Worm (Caenorhabditis elegans) whole organism, mixed stage, embryonic: ENCODE results near the gene acbp-7.

Experiments
- M03D4.4 ChIP-seq: sonication (generic microtip); optimal IDR thresholded peaks from 2 replicates; lab custom pipeline; 2017; ENCODE audit warnings: mild to moderate bottlenecking, missing genetic modification characterization, missing compliant biosample characterization
- bed-3 ChIP-seq: fragments of 200-800 bp; sonication (Bioruptor generic); optimal IDR thresholded peaks from 3 replicates; lab custom pipeline; 2018; ENCODE audit warnings: mild to moderate bottlenecking, missing genetic modification characterization, moderate library complexity, missing compliant biosample characterization
- blmp-1 ChIP-seq: fragments of 150-350 bp; optimal IDR thresholded peaks from 2 replicates; lab custom pipeline; 2014; ENCODE audit warnings: missing biosample characterization, missing genetic modification characterization
- ceh-39 ChIP-seq: fragments of 150-350 bp; optimal IDR thresholded peaks from 2 replicates; lab custom pipeline; 2014; ENCODE audit warnings: missing biosample characterization, missing genetic modification characterization
- ceh-43 ChIP-seq: fragments of 200-800 bp; sonication (Bioruptor generic); optimal IDR thresholded peaks from 2 replicates; lab custom pipeline; 2018; ENCODE audit warnings: mild to moderate bottlenecking, missing genetic modification characterization, moderate library complexity, missing compliant biosample characterization
- ceh-83 ChIP-seq: fragments of 200-800 bp; sonication (Bioruptor generic); optimal IDR thresholded peaks from 2 replicates; lab custom pipeline; 2018; ENCODE audit warnings: mild to moderate bottlenecking, missing genetic modification characterization, missing compliant biosample characterization
- ces-1 ChIP-seq: fragments of 150-350 bp; optimal IDR thresholded peaks from 2 replicates; lab custom pipeline; 2014; ENCODE audit warnings: missing biosample characterization, missing genetic modification reagents, missing genetic modification characterization
- cnd-1 ChIP-seq: fragments of 200-800 bp; sonication (Bioruptor generic); optimal IDR thresholded peaks from 2 replicates; lab custom pipeline; 2018; ENCODE audit warnings: mild to moderate bottlenecking, missing genetic modification characterization, missing compliant biosample characterization
- drap-1 ChIP-seq: fragments of 200-800 bp; sonication (Bioruptor generic); optimal IDR thresholded peaks from 3 replicates; lab custom pipeline; 2018; ENCODE audit warnings: mild to moderate bottlenecking, missing genetic modification characterization, missing compliant biosample characterization
- elt-1 ChIP-seq: sonication (generic microtip); optimal IDR thresholded peaks from 2 replicates; lab custom pipeline; 2017; ENCODE audit warnings: missing genetic modification characterization, mild to moderate bottlenecking, missing compliant biosample characterization, antibody characterized with exemption, moderate library complexity, borderline replicate concordance; ENCODE audit not compliant: insufficient read depth
- elt-3 ChIP-seq: fragments of 150-350 bp; optimal IDR thresholded peaks from 2 replicates; lab custom pipeline; 2014; ENCODE audit warnings: missing biosample characterization, missing genetic modification characterization
- flh-1 ChIP-seq: fragments of 200-800 bp; sonication (Bioruptor generic); optimal IDR thresholded peaks from 2 replicates; lab custom pipeline; 2018; ENCODE audit warnings: mild to moderate bottlenecking, missing genetic modification characterization, moderate library complexity, missing compliant biosample characterization
- ham-2 ChIP-seq: fragments of 200-800 bp; sonication (Bioruptor generic); optimal IDR thresholded peaks from 2 replicates; lab custom pipeline; 2018; ENCODE audit warnings: mild to moderate bottlenecking, missing genetic modification characterization, missing compliant biosample characterization
- lin-13 ChIP-seq: fragments of 150-350 bp; optimal IDR thresholded peaks from 2 replicates; lab custom pipeline; 2014; ENCODE audit warnings: missing biosample characterization, missing genetic modification characterization
- lin-32 ChIP-seq: fragments of 200-800 bp; sonication (Bioruptor generic); optimal IDR thresholded peaks from 2 replicates; lab custom pipeline; 2018; ENCODE audit warnings: mild to moderate bottlenecking, missing genetic modification characterization, missing compliant biosample characterization
- lsy-2 ChIP-seq: fragments of 150-350 bp; optimal IDR thresholded peaks from 2 replicates; lab custom pipeline; 2014; ENCODE audit warnings: missing biosample characterization, missing genetic modification characterization
- mep-1 ChIP-seq: fragments of 150-350 bp; optimal IDR thresholded peaks from 2 replicates; lab custom pipeline; 2017; ENCODE audit warnings: missing biosample characterization, missing genetic modification reagents, missing genetic modification characterization, inconsistent platforms
- mls-2 ChIP-seq: sonication (generic microtip); optimal IDR thresholded peaks from 2 replicates; lab custom pipeline; 2016; ENCODE audit warnings: mild to moderate bottlenecking, missing genetic modification characterization, moderate library complexity, missing compliant biosample characterization
- nhr-12 ChIP-seq: fragments of 150-350 bp; optimal IDR thresholded peaks from 2 replicates; lab custom pipeline; 2014; ENCODE audit warnings: missing biosample characterization, missing genetic modification characterization
- nhr-2 ChIP-seq: fragments of 150-350 bp; optimal IDR thresholded peaks from 2 replicates; lab custom pipeline; 2014; ENCODE audit warnings: missing biosample characterization, missing genetic modification characterization
- nhr-237 ChIP-seq: fragments of 150-350 bp; optimal IDR thresholded peaks from 2 replicates; lab custom pipeline; 2014; ENCODE audit warnings: missing biosample characterization, missing genetic modification characterization
- nhr-28 ChIP-seq: fragments of 150-350 bp; optimal IDR thresholded peaks from 2 replicates; lab custom pipeline; 2014; ENCODE audit warnings: missing biosample characterization, missing genetic modification characterization
- nhr-76 ChIP-seq: sonication (generic microtip); optimal IDR thresholded peaks from 2 replicates; lab custom pipeline; 2017; ENCODE audit warnings: missing biosample characterization, missing genetic modification characterization
- pha-4 ChIP-seq: fragments of 150-350 bp; optimal IDR thresholded peaks from 2 replicates; lab custom pipeline; 2018; ENCODE audit warnings: missing biosample characterization, missing genetic modification reagents, missing genetic modification characterization
- sem-2 ChIP-seq: fragments of 200-800 bp; sonication (Bioruptor generic); optimal IDR thresholded peaks from 2 replicates; lab custom pipeline; 2018; ENCODE audit warnings: mild to moderate bottlenecking, missing genetic modification characterization, missing compliant biosample characterization
- sptf-1 ChIP-seq: sonication (generic microtip); optimal IDR thresholded peaks from 2 replicates; lab custom pipeline; 2017; ENCODE audit warnings: mild to moderate bottlenecking, missing genetic modification characterization, moderate library complexity, missing compliant biosample characterization
- tbx-8 ChIP-seq: fragments of 200-800 bp; sonication (Bioruptor generic); optimal IDR thresholded peaks from 2 replicates; lab custom pipeline; 2018; ENCODE audit warnings: mild to moderate bottlenecking, missing genetic modification characterization, moderate library complexity, missing compliant biosample characterization
- unc-120 ChIP-seq: sonication (generic microtip); optimal IDR thresholded peaks from 2 replicates; lab custom pipeline; 2017; ENCODE audit warnings: missing genetic modification characterization, missing compliant biosample characterization; ENCODE audit not compliant: poor library complexity, severe bottlenecking
- unc-39 ChIP-seq: fragments of 150-350 bp; optimal IDR thresholded peaks from 2 replicates; lab custom pipeline; 2014; ENCODE audit warnings: missing biosample characterization, missing genetic modification characterization
- unc-62 ChIP-seq: fragments of 150-350 bp; optimal IDR thresholded peaks from 2 replicates; lab custom pipeline; 2014; ENCODE audit warnings: missing biosample characterization, missing genetic modification reagents, missing genetic modification characterization
- zip-8 ChIP-seq: fragments of 150-350 bp; optimal IDR thresholded peaks from 2 replicates; lab custom pipeline; 2014; ENCODE audit warnings: missing biosample characterization, missing genetic modification characterization
- ztf-11 ChIP-seq: fragments of 150-350 bp; optimal IDR thresholded peaks from 2 replicates; lab custom pipeline; 2014; ENCODE audit warnings: missing biosample characterization, missing genetic modification characterization

acbp-7 gene

ce11 chrIII:4863127-4863526 lies 25.6 kb downstream of the acbp-7 start, which contains the start of gene coq-8:
Gene coq-8, plus strand, starts transcription at chrIII:4863427.
- TF ChIP-seq unc-62 (GFP tag; lab: Kevin White, UChicago) (no peak), nhr-28 (tag; lab: Kevin White, UChicago) (no peak), unc-120 (no peak), mep-1 (tag; lab: Kevin White, UChicago) (no peak), lin-13 (tag; lab: Kevin White, UChicago) (no peak), tbx-8 (GFP tag; lab: Kevin White, UChicago) (no peak), nhr-237 (tag; lab: Kevin White, UChicago) (no peak), sptf-1 (tag; lab: Kevin White, UChicago) (no peak), ham-2 (GFP tag; lab: Kevin White, UChicago) (no peak), flh-1 (GFP tag; lab: Kevin White, UChicago) (no peak), zip-8 (no peak), nhr-76 (tag; lab: Kevin White, UChicago) (no peak), ces-1 (GFP tag; lab: Kevin White, UChicago) (no peak), pha-4 (tag; lab: Kevin White, UChicago) (no peak), blmp-1 (no peak), drap-1 (GFP tag; lab: Kevin White, UChicago) (no peak), mls-2 (tag; lab: Kevin White, UChicago) (no peak), elt-1 (no peak)

ce11 chrIII:4866762-4867161 lies 29.2 kb downstream of the acbp-7 start, which contains the start of gene C35D10.17:
Gene C35D10.17, plus strand, starts transcription at chrIII:4867062.
- TF ChIP-seq lin-13 (tag; lab: Kevin White, UChicago), result no peak
- no peak for TF ChIP-seq mep-1 (tag; lab: Kevin White, UChicago)
- TF ChIP-seq mls-2 (tag; lab: Kevin White, UChicago), result no peak
- TF ChIP-seq lin-32, result no peak
- TF ChIP-seq sem-2, result no peak
- TF ChIP-seq elt-3, result no peak
- TF ChIP-seq M03D4.4 (tag; lab: Kevin White, UChicago), result no peak
- TF ChIP-seq unc-62 (GFP tag; lab: Kevin White, UChicago), result no peak
- no peak for TF ChIP-seq unc-39
- no peak for TF ChIP-seq blmp-1
- no peak for TF ChIP-seq nhr-12
- no peak for TF ChIP-seq nhr-28 (tag; lab: Kevin White, UChicago)
- TF ChIP-seq unc-120, result no peak
- no peak for TF ChIP-seq bed-3 (GFP tag; lab: Kevin White, UChicago)
- TF ChIP-seq ceh-83 (GFP tag; lab: Kevin White, UChicago), result no peak
- TF ChIP-seq drap-1 (GFP tag; lab: Kevin White, UChicago), result no peak
- TF ChIP-seq cnd-1 (tag; lab: Kevin White, UChicago), result no peak
- no peak for TF ChIP-seq lsy-2
- TF ChIP-seq, all 35 proteins: peak for 0

ce11 chrIII:4868643-4869042 lies 31.1 kb downstream of the acbp-7 start, which contains the start of the genes msd-4 and C35D10.3:
Gene msd-4, minus strand, starts transcription at chrIII:4868743.
Gene C35D10.3, plus strand, starts transcription at chrIII:4868921.
- TF ChIP-seq nhr-2 (tag; lab: Kevin White, UChicago) (no peak), tbx-8 (GFP tag; lab: Kevin White, UChicago) (no peak), drap-1 (GFP tag; lab: Kevin White, UChicago) (no peak), bed-3 (GFP tag; lab: Kevin White, UChicago) (no peak), lin-13 (tag; lab: Kevin White, UChicago) (no peak), cnd-1 (tag; lab: Kevin White, UChicago) (no peak), sptf-1 (tag; lab: Kevin White, UChicago) (no peak), ceh-43 (no peak), nhr-237 (tag; lab: Kevin White, UChicago) (no peak), ztf-11 (no peak), M03D4.4 (tag; lab: Kevin White, UChicago) (no peak), nhr-76 (tag; lab: Kevin White, UChicago) (no peak), ceh-39 (tag; lab: Kevin White, UChicago) (no peak), flh-1 (GFP tag; lab: Kevin White, UChicago) (no peak), ces-1 (GFP tag; lab: Kevin White, UChicago) (no peak), lsy-2 (no peak), ham-2 (GFP tag; lab: Kevin White, UChicago) (no peak), zip-8 (no peak)

- TF ChIP-seq ham-2 (GFP tag; lab: Kevin White, UChicago) (no peak), sem-2 (no peak)
Observed at ce11 chrIII:4870478-4870877, 32.9 kb downstream of the acbp-7 start, which contains the start of gene gipc-1. Gene gipc-1, plus strand, starts transcription at chrIII:4870778.
